Worm (Caenorhabditis elegans) whole organism, L1 larva: ENCODE data around the gene Y76A2B.4.
A peak's percentile ranks its signal among the peaks of the same experiment; 100 is the strongest.

Source experiments
- Y116A8C.19 ChIP-seq: sonication (generic microtip); optimal IDR thresholded peaks from 2 replicates; lab custom pipeline; 2016; ENCODE audit warnings: missing compliant biosample characterization, missing genetic modification characterization, borderline replicate concordance
- aly-2 ChIP-seq: fragments of 150-350 bp; optimal IDR thresholded peaks from 2 replicates; lab custom pipeline; 2014; ENCODE audit warnings: missing biosample characterization, missing genetic modification characterization
- ama-1 ChIP-seq: fragments of 150-350 bp; optimal IDR thresholded peaks from 2 replicates; lab custom pipeline; 2014
- blmp-1 ChIP-seq: fragments of 150-350 bp; optimal IDR thresholded peaks from 2 replicates; lab custom pipeline; 2014; ENCODE audit warnings: missing biosample characterization, missing genetic modification characterization
- ceh-8 ChIP-seq: fragments of 200-800 bp; sonication (Bioruptor generic); optimal IDR thresholded peaks from 2 replicates; lab custom pipeline; 2018; ENCODE audit warnings: mild to moderate bottlenecking, missing genetic modification characterization, moderate library complexity, missing compliant biosample characterization
- ceh-82 ChIP-seq, 3 experiments: fragments of 150-350 bp in 1 of 3; sonication (generic microtip) in 2 of 3; optimal IDR thresholded peaks; 2 replicates each; lab custom pipeline; 2014 to 2017; ENCODE audit warnings: missing biosample characterization in 3 of 3, missing genetic modification characterization in 3 of 3
- ceh-90 ChIP-seq: sonication (generic microtip); optimal IDR thresholded peaks from 2 replicates; lab custom pipeline; 2016; ENCODE audit warnings: missing genetic modification characterization, missing compliant biosample characterization
- dpl-1 ChIP-seq, 3 experiments: fragments of 150-350 bp in 2 of 3; sonication (generic microtip) in 1 of 3; optimal IDR thresholded peaks; 2 replicates each; lab custom pipeline; 2014 to 2017; ENCODE audit warnings: missing biosample characterization in 3 of 3, missing genetic modification characterization in 3 of 3, missing genetic modification reagents in 3 of 3
- efl-1 ChIP-seq, 4 experiments: fragments of 150-350 bp; optimal IDR thresholded peaks in 3 of 4; peaks in 1 of 4; 1 replicate in 1 of 4; 2 replicates in 3 of 4; lab custom pipeline; 2014; ENCODE audit warnings: missing biosample characterization in 2 of 4, missing genetic modification characterization in 2 of 4, missing genetic modification reagents in 2 of 4
- efl-3 ChIP-seq: fragments of 200-800 bp; sonication (Bioruptor generic); optimal IDR thresholded peaks from 2 replicates; lab custom pipeline; 2018; ENCODE audit warnings: mild to moderate bottlenecking, missing genetic modification characterization, missing compliant biosample characterization
- egl-13 ChIP-seq: sonication (generic microtip); optimal IDR thresholded peaks from 2 replicates; lab custom pipeline; 2016; ENCODE audit warnings: missing genotype, missing genetic modification reagents, missing genetic modification characterization, missing compliant biosample characterization
- egl-27 ChIP-seq, 2 experiments: fragments of 150-350 bp in 1 of 2; sonication (generic microtip); optimal IDR thresholded peaks; 3 replicates each; lab custom pipeline; 2017 to 2018; ENCODE audit warnings: missing biosample characterization in 2 of 2, missing genetic modification characterization in 2 of 2, missing genetic modification reagents in 2 of 2
- elt-3 ChIP-seq, 6 experiments: fragments of 150-350 bp in 1 of 6; sonication (generic microtip); optimal IDR thresholded peaks; 2 replicates each; lab custom pipeline; 2017 to 2018; ENCODE audit warnings: missing biosample characterization in 6 of 6, missing genetic modification characterization in 6 of 6, inconsistent platforms in 1 of 6
- ets-5 ChIP-seq: fragments of 200-800 bp; sonication (Bioruptor generic); IDR thresholded peaks from 2 replicates; pipeline ENCODE4 v1.3.6; 2022; ENCODE audit warnings: missing genetic modification characterization, missing compliant biosample characterization
- fkh-4 ChIP-seq: sonication (generic microtip); optimal IDR thresholded peaks from 2 replicates; lab custom pipeline; 2016; ENCODE audit warnings: missing compliant biosample characterization, missing genetic modification characterization, borderline replicate concordance
- fos-1 ChIP-seq: fragments of 150-350 bp; optimal IDR thresholded peaks from 2 replicates; lab custom pipeline; 2014; ENCODE audit warnings: missing biosample characterization, missing genetic modification characterization
- grh-1 ChIP-seq: fragments of 200-800 bp; sonication (Bioruptor generic); IDR thresholded peaks from 2 replicates; pipeline ENCODE4 v1.3.6; 2022; ENCODE audit warnings: missing genetic modification reagents, missing genetic modification characterization, missing compliant biosample characterization
- hlh-17 ChIP-seq: fragments of 200-800 bp; sonication (Bioruptor generic); optimal IDR thresholded peaks from 2 replicates; lab custom pipeline; 2018; ENCODE audit warnings: missing genetic modification characterization, mild to moderate bottlenecking, missing compliant biosample characterization, moderate library complexity, borderline replicate concordance
- jun-1 ChIP-seq: fragments of 150-350 bp; optimal IDR thresholded peaks from 2 replicates; lab custom pipeline; 2014; ENCODE audit warnings: missing biosample characterization, missing genetic modification reagents, missing genetic modification characterization
- lin-14 ChIP-seq: fragments of 200-800 bp; sonication (Bioruptor generic); optimal IDR thresholded peaks from 2 replicates; lab custom pipeline; 2018; ENCODE audit warnings: mild to moderate bottlenecking, missing genetic modification characterization, moderate library complexity, missing compliant biosample characterization
- lin-35 ChIP-seq, 2 experiments: fragments of 150-350 bp; optimal IDR thresholded peaks; 2 replicates each; lab custom pipeline; 2014; ENCODE audit warnings: missing biosample characterization in 2 of 2, missing genetic modification characterization in 2 of 2, missing genetic modification reagents in 2 of 2
- lin-39 ChIP-seq: fragments of 150-350 bp; optimal IDR thresholded peaks from 2 replicates; lab custom pipeline; 2014; ENCODE audit warnings: missing biosample characterization, missing genetic modification reagents, missing genetic modification characterization
- lir-3 ChIP-seq: sonication (generic microtip); optimal IDR thresholded peaks from 2 replicates; lab custom pipeline; 2016; ENCODE audit warnings: mild to moderate bottlenecking, missing genetic modification characterization, moderate library complexity, missing compliant biosample characterization; ENCODE audit not compliant: poor library complexity
- lsy-2 ChIP-seq, 2 experiments: fragments of 150-350 bp; optimal IDR thresholded peaks; 2 replicates each; lab custom pipeline; 2014; ENCODE audit warnings: missing biosample characterization in 2 of 2, missing genetic modification characterization in 2 of 2
- mab-9 ChIP-seq: fragments of 200-800 bp; sonication (Bioruptor generic); IDR thresholded peaks from 2 replicates; pipeline ENCODE4 v1.3.6; 2022; ENCODE audit warnings: missing genetic modification reagents, missing genetic modification characterization, missing compliant biosample characterization
- nhr-12 ChIP-seq: sonication (generic microtip); optimal IDR thresholded peaks from 2 replicates; lab custom pipeline; 2017; ENCODE audit warnings: missing biosample characterization, missing genetic modification characterization
- nhr-19 ChIP-seq: fragments of 200-800 bp; sonication (Bioruptor generic); conservative IDR thresholded peaks from 2 replicates; pipeline ENCODE4 v1.3.6; 2022; ENCODE audit warnings: missing genetic modification characterization, missing compliant biosample characterization
- nhr-20 ChIP-seq: sonication (generic microtip); optimal IDR thresholded peaks from 2 replicates; lab custom pipeline; 2016; ENCODE audit warnings: mild to moderate bottlenecking, missing genetic modification characterization, missing compliant biosample characterization
- nhr-237 ChIP-seq: fragments of 150-350 bp; optimal IDR thresholded peaks from 2 replicates; lab custom pipeline; 2014; ENCODE audit warnings: missing biosample characterization, missing genetic modification characterization
- nhr-28 ChIP-seq: fragments of 150-350 bp; optimal IDR thresholded peaks from 2 replicates; lab custom pipeline; 2014; ENCODE audit warnings: missing biosample characterization, missing genetic modification characterization
- nhr-47 ChIP-seq: sonication (generic microtip); optimal IDR thresholded peaks from 2 replicates; lab custom pipeline; 2016; ENCODE audit warnings: mild to moderate bottlenecking, missing genetic modification characterization, moderate library complexity, missing compliant biosample characterization
- nhr-71 ChIP-seq: sonication (generic microtip); optimal IDR thresholded peaks from 2 replicates; lab custom pipeline; 2016; ENCODE audit warnings: mild to moderate bottlenecking, missing genetic modification characterization, moderate library complexity, missing compliant biosample characterization
- nhr-84 ChIP-seq: sonication (generic microtip); optimal IDR thresholded peaks from 2 replicates; lab custom pipeline; 2017; ENCODE audit warnings: missing biosample characterization, missing genetic modification characterization
- nhr-85 ChIP-seq: sonication (generic microtip); peaks from one replicate; lab custom pipeline; 2016; ENCODE audit warnings: missing genetic modification characterization, inconsistent platforms, missing compliant biosample characterization
- nhr-90 ChIP-seq: sonication (generic microtip); optimal IDR thresholded peaks from 2 replicates; lab custom pipeline; 2016; ENCODE audit warnings: mild to moderate bottlenecking, missing genetic modification characterization, missing compliant biosample characterization; ENCODE audit not compliant: poor library complexity
- pqm-1 ChIP-seq: sonication (generic microtip); optimal IDR thresholded peaks from 3 replicates; lab custom pipeline; 2017; ENCODE audit warnings: missing biosample characterization, missing genetic modification characterization
- skn-1 ChIP-seq: fragments of 150-350 bp; optimal IDR thresholded peaks from 2 replicates; lab custom pipeline; 2014; ENCODE audit warnings: missing biosample characterization, missing genetic modification characterization
- snu-23 ChIP-seq: sonication (generic microtip); optimal IDR thresholded peaks from 2 replicates; lab custom pipeline; 2016; ENCODE audit warnings: missing genetic modification characterization, missing compliant biosample characterization
- swsn-7 ChIP-seq: sonication (generic microtip); optimal IDR thresholded peaks from 2 replicates; lab custom pipeline; 2016; ENCODE audit warnings: missing genetic modification characterization, missing compliant biosample characterization
- tlp-1 ChIP-seq: fragments of 150-350 bp; optimal IDR thresholded peaks from 2 replicates; lab custom pipeline; 2014; ENCODE audit warnings: missing biosample characterization, missing genetic modification characterization
- xbp-1 ChIP-seq: sonication (generic microtip); optimal IDR thresholded peaks from 2 replicates; lab custom pipeline; 2016; ENCODE audit warnings: missing genetic modification characterization, missing compliant biosample characterization
- zip-4 ChIP-seq: fragments of 200-800 bp; sonication (Bioruptor generic); optimal IDR thresholded peaks from 2 replicates; lab custom pipeline; 2018; ENCODE audit warnings: mild to moderate bottlenecking, missing genetic modification characterization, moderate library complexity, missing compliant biosample characterization
- ztf-11 ChIP-seq, 2 experiments: sonication (generic microtip); optimal IDR thresholded peaks; 2 replicates each; lab custom pipeline; 2016 to 2017; ENCODE audit warnings: missing genetic modification characterization in 2 of 2, missing biosample characterization in 1 of 2, missing compliant biosample characterization in 1 of 2

Y76A2B.4 gene

ce11 chrIII:13540791-13541190 is 5.8 kb downstream of the Y76A2B.4 start:
- TF ChIP-seq blmp-1 (tag; lab: Kevin White, UChicago) (no peak), ama-1 (lab: Kevin White, UChicago) (no peak), fos-1 (tag; lab: Kevin White, UChicago) (no peak), ztf-11 (tag; optimal IDR thresholded peaks at IDR 0.05; lab: Kevin White, UChicago) (no peak), nhr-19 (GFP tag; lab: Robert Waterston, UW) (no peak), aly-2 (tag; lab: Kevin White, UChicago) (no peak), xbp-1 (tag; lab: Kevin White, UChicago) (no peak), ets-5 (GFP tag; lab: Robert Waterston, UW) (no peak), lin-39 (tag; lab: Kevin White, UChicago) (no peak), ceh-8 (GFP tag; lab: Kevin White, UChicago) (no peak), pqm-1 (tag; lab: Kevin White, UChicago) (no peak), egl-27 (tag; optimal IDR thresholded peaks at IDR 0.05; lab: Kevin White, UChicago) (no peak), efl-3 (GFP tag; lab: Kevin White, UChicago) (no peak), hlh-17 (no peak), Y116A8C.19 (tag; lab: Kevin White, UChicago) (no peak), grh-1 (GFP tag; lab: Robert Waterston, UW) (no peak)

- TF ChIP-seq swsn-7 (no peak), fos-1 (tag; lab: Kevin White, UChicago) (no peak), efl-1 (optimal IDR thresholded peaks at IDR 0.05; lab: Kevin White, UChicago) (no peak), efl-1 (GFP tag; optimal IDR thresholded peaks at IDR 0.05 in 1 of 2; lab: Kevin White, UChicago) (peak in 1 of 2 experiments; percentile 39), tlp-1 (tag; lab: Kevin White, UChicago) (no peak), nhr-12 (tag; lab: Kevin White, UChicago) (no peak), mab-9 (no peak), ama-1 (lab: Kevin White, UChicago) (no peak), grh-1 (GFP tag; lab: Robert Waterston, UW) (no peak)
Measured at ce11 chrIII:13535735-13536390, 10.7 kb downstream of the Y76A2B.4 start.

DNA sequence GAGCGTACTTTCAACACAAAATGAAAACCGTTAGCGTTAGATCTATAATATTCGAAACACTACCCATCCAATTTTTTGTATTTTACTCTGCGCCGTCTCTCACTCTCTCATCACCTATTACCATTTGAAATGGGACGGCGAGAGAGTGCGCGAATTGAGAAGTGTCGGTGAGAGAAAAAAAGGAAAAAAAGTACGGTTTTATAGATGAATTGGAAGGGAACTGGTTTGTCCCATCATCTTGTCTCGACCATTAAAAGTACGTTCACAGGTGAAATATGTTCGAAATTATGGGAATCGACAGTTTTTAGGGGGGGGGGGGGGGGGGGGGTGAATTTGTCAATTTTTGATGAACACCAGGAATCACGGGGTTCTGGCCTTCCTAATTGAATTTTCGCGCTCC is 11.9 kb downstream of the Y76A2B.4 start:
- TF ChIP-seq jun-1 (tag; lab: Kevin White, UChicago) (no peak), skn-1 (tag; lab: Kevin White, UChicago) (no peak), ceh-82 (tag; optimal IDR thresholded peaks at IDR 0.05; lab: Kevin White, UChicago) (no peak), mab-9 (no peak), nhr-47 (tag; lab: Kevin White, UChicago) (no peak), egl-27 (tag; optimal IDR thresholded peaks at IDR 0.05; lab: Kevin White, UChicago) (no peak), nhr-84 (tag; lab: Kevin White, UChicago) (no peak), efl-3 (GFP tag; lab: Kevin White, UChicago) (no peak), lir-3 (tag; lab: Kevin White, UChicago) (no peak), nhr-90 (tag; lab: Kevin White, UChicago) (no peak), fos-1 (tag; lab: Kevin White, UChicago) (no peak), efl-1 (optimal IDR thresholded peaks at IDR 0.05; lab: Kevin White, UChicago) (peak; percentile 12 to 34), efl-1 (GFP tag; optimal IDR thresholded peaks at IDR 0.05 in 1 of 2; lab: Kevin White, UChicago) (no peak), snu-23 (GFP tag; lab: Kevin White, UChicago) (peak; percentile 53), zip-4 (no peak), grh-1 (GFP tag; lab: Robert Waterston, UW) (peak; percentile 66), nhr-28 (tag; lab: Kevin White, UChicago) (no peak), ceh-90 (tag; lab: Kevin White, UChicago) (no peak), fkh-4 (tag; lab: Kevin White, UChicago) (no peak), lsy-2 (tag; optimal IDR thresholded peaks at IDR 0.05; lab: Kevin White, UChicago) (peak in 1 of 2 experiments; percentile 41), lin-35 (GFP tag; optimal IDR thresholded peaks at IDR 0.05; lab: Kevin White, UChicago) (peak in 1 of 2 experiments; percentile 30), dpl-1 (GFP tag; optimal IDR thresholded peaks at IDR 0.05; lab: Kevin White, UChicago) (peak in 1 of 3 experiments; percentile 22), nhr-85 (tag; lab: Kevin White, UChicago) (peak; percentile 82), blmp-1 (tag; lab: Kevin White, UChicago) (peak; percentile 49), nhr-71 (peak; percentile 33), egl-13 (tag; lab: Kevin White, UChicago) (no peak), nhr-20 (tag; lab: Kevin White, UChicago) (peak; percentile 30), lin-14 (peak; percentile 67), nhr-237 (no peak), elt-3 (tag; optimal IDR thresholded peaks at IDR 0.05; lab: Kevin White, UChicago) (peak in 1 of 6 experiments; percentile 43), tlp-1 (tag; lab: Kevin White, UChicago) (no peak)
